Worm (Caenorhabditis elegans) whole organism, young adult: ENCODE data around the gene ugt-12.

Experiments used
- B0019.2 ChIP-seq: fragments of 200-800 bp; sonication (Bioruptor generic); conservative IDR thresholded peaks from 2 replicates; pipeline ENCODE4 v1.3.6; 2022; ENCODE audit warnings: missing genetic modification reagents, missing genetic modification characterization, missing compliant biosample characterization
- C06A6.2 ChIP-seq: fragments of 200-800 bp; sonication (Bioruptor generic); conservative IDR thresholded peaks from 2 replicates; pipeline ENCODE4 v1.3.6; 2022; ENCODE audit warnings: missing genetic modification characterization, missing compliant biosample characterization
- F23B12.7 ChIP-seq: sonication (generic microtip); optimal IDR thresholded peaks from 2 replicates; lab custom pipeline; 2017; ENCODE audit warnings: missing genetic modification characterization, mild to moderate bottlenecking, missing compliant biosample characterization, antibody characterized with exemption, moderate library complexity; ENCODE audit not compliant: insufficient read depth
- F39B2.1 ChIP-seq: fragments of 200-800 bp; sonication (Bioruptor generic); IDR thresholded peaks from 2 replicates; pipeline ENCODE4 v1.3.6; 2022; ENCODE audit warnings: missing genetic modification reagents, missing genetic modification characterization, missing compliant biosample characterization
- F57A8.1 ChIP-seq: fragments of 200-800 bp; sonication (Bioruptor generic); optimal IDR thresholded peaks from 2 replicates; lab custom pipeline; 2018; ENCODE audit warnings: mild to moderate bottlenecking, missing genetic modification characterization, moderate library complexity, missing compliant biosample characterization
- K11D2.4 ChIP-seq: fragments of 200-800 bp; sonication (Bioruptor generic); IDR thresholded peaks from 2 replicates; pipeline ENCODE4 v1.3.6; 2022; ENCODE audit warnings: missing genetic modification reagents, missing genetic modification characterization, missing compliant biosample characterization
- Y53G8AR.9 ChIP-seq: fragments of 200-800 bp; sonication (Bioruptor generic); conservative IDR thresholded peaks from 2 replicates; pipeline ENCODE4 v1.3.6; 2022; ENCODE audit warnings: missing genetic modification reagents, missing genetic modification characterization, missing compliant biosample characterization
- ama-1 ChIP-seq, 3 experiments: fragments of 150-350 bp in 1 of 3; sonication (generic microtip) in 2 of 3; optimal IDR thresholded peaks; 2 replicates each; lab custom pipeline; 2014 to 2018; ENCODE audit warnings: missing biosample characterization in 2 of 3, missing genetic modification characterization in 2 of 3, missing genetic modification reagents in 2 of 3
- aptf-2 ChIP-seq: fragments of 200-800 bp; sonication (Bioruptor generic); conservative IDR thresholded peaks from 2 replicates; pipeline ENCODE4 v1.3.6; 2022; ENCODE audit warnings: missing genetic modification reagents, missing genetic modification characterization, missing compliant biosample characterization
- aptf-3 ChIP-seq: fragments of 200-800 bp; sonication (Bioruptor generic); IDR thresholded peaks from 2 replicates; pipeline ENCODE4 v1.3.6; 2022; ENCODE audit warnings: missing genetic modification characterization, missing compliant biosample characterization
- atf-7 ChIP-seq: sonication (generic microtip); optimal IDR thresholded peaks from 2 replicates; lab custom pipeline; 2017; ENCODE audit warnings: mild to moderate bottlenecking, missing genetic modification characterization, missing compliant biosample characterization
- cebp-1 ChIP-seq, 2 experiments: fragments of 200-800 bp in 1 of 2; sonication (Bioruptor generic) in 1 of 2; sonication (generic microtip) in 1 of 2; IDR thresholded peaks in 1 of 2; optimal IDR thresholded peaks in 1 of 2; 2 replicates each; pipeline versions ENCODE4 v1.3.6 to Lab custom; 2017 to 2022; ENCODE audit warnings: missing compliant biosample characterization in 2 of 2, missing genetic modification characterization in 2 of 2, mild to moderate bottlenecking in 1 of 2, missing genetic modification reagents in 1 of 2, moderate library complexity in 1 of 2
- ceh-100 ChIP-seq: fragments of 200-800 bp; sonication (Bioruptor generic); IDR thresholded peaks from 2 replicates; pipeline ENCODE4 v1.3.6; 2022; ENCODE audit warnings: missing genetic modification reagents, missing genetic modification characterization, missing compliant biosample characterization
- chd-7 ChIP-seq: sonication (generic microtip); optimal IDR thresholded peaks from 2 replicates; lab custom pipeline; 2016; ENCODE audit warnings: mild to moderate bottlenecking, missing genetic modification characterization, moderate library complexity, missing compliant biosample characterization
- dpff-1 ChIP-seq: sonication (generic microtip); optimal IDR thresholded peaks from 2 replicates; lab custom pipeline; 2017; ENCODE audit warnings: mild to moderate bottlenecking, missing genetic modification characterization, missing compliant biosample characterization
- egl-18 ChIP-seq: fragments of 200-800 bp; sonication (Bioruptor generic); IDR thresholded peaks from 2 replicates; pipeline ENCODE4 v1.3.6; 2022; ENCODE audit warnings: missing genetic modification reagents, missing genetic modification characterization, missing compliant biosample characterization
- egl-44 ChIP-seq: fragments of 200-800 bp; sonication (Bioruptor generic); IDR thresholded peaks from 2 replicates; pipeline ENCODE4 v1.3.6; 2022; ENCODE audit warnings: missing genetic modification reagents, missing genetic modification characterization, missing compliant biosample characterization
- ekl-4 ChIP-seq: fragments of 200-800 bp; sonication (Bioruptor generic); IDR thresholded peaks from 2 replicates; pipeline ENCODE4 v1.3.6; 2022; ENCODE audit warnings: missing genetic modification reagents, missing genetic modification characterization, missing compliant biosample characterization
- ets-4 ChIP-seq: fragments of 200-800 bp; sonication (Bioruptor generic); optimal IDR thresholded peaks from 2 replicates; lab custom pipeline; 2018; ENCODE audit warnings: mild to moderate bottlenecking, missing genetic modification characterization, missing compliant biosample characterization
- fkh-3 ChIP-seq: sonication (generic microtip); optimal IDR thresholded peaks from 2 replicates; lab custom pipeline; 2016; ENCODE audit warnings: mild to moderate bottlenecking, missing genetic modification characterization, missing compliant biosample characterization
- gei-17 ChIP-seq: fragments of 200-800 bp; sonication (Bioruptor generic); optimal IDR thresholded peaks from 2 replicates; lab custom pipeline; 2018; ENCODE audit warnings: mild to moderate bottlenecking, missing genetic modification characterization, missing compliant biosample characterization
- him-1 ChIP-seq: sonication (generic microtip); optimal IDR thresholded peaks from 2 replicates; lab custom pipeline; 2016; ENCODE audit warnings: missing genotype, missing genetic modification reagents, missing genetic modification characterization, missing compliant biosample characterization
- hlh-12 ChIP-seq: sonication (generic microtip); optimal IDR thresholded peaks from 2 replicates; lab custom pipeline; 2016; ENCODE audit warnings: missing genetic modification characterization, missing compliant biosample characterization
- hlh-26 ChIP-seq: fragments of 200-800 bp; sonication (Bioruptor generic); conservative IDR thresholded peaks from 2 replicates; pipeline ENCODE4 v1.3.6; 2022; ENCODE audit warnings: missing genetic modification reagents, missing genetic modification characterization, missing compliant biosample characterization
- lin-35 ChIP-seq, 3 experiments: fragments of 150-350 bp in 2 of 3; sonication (generic microtip) in 1 of 3; optimal IDR thresholded peaks; 2 replicates each; lab custom pipeline; 2014 to 2018; ENCODE audit warnings: missing biosample characterization in 3 of 3, missing genetic modification characterization in 3 of 3, missing genetic modification reagents in 3 of 3
- lin-40 ChIP-seq: sonication (generic microtip); optimal IDR thresholded peaks from 2 replicates; lab custom pipeline; 2016; ENCODE audit warnings: missing genetic modification characterization, mild to moderate bottlenecking, missing compliant biosample characterization, missing genotype, missing genetic modification reagents
- lin-54 ChIP-seq: fragments of 200-800 bp; sonication (Bioruptor generic); optimal IDR thresholded peaks from 2 replicates; lab custom pipeline; 2018; ENCODE audit warnings: mild to moderate bottlenecking, missing genetic modification characterization, missing compliant biosample characterization
- lsl-1 ChIP-seq: fragments of 200-800 bp; sonication (Bioruptor generic); optimal IDR thresholded peaks from 2 replicates; lab custom pipeline; 2018; ENCODE audit warnings: mild to moderate bottlenecking, missing genetic modification characterization, moderate library complexity, missing compliant biosample characterization
- lsy-27 ChIP-seq: sonication (generic microtip); optimal IDR thresholded peaks from 2 replicates; lab custom pipeline; 2017; ENCODE audit warnings: missing genetic modification characterization, mild to moderate bottlenecking, missing compliant biosample characterization, antibody characterized with exemption, missing genotype, borderline replicate concordance; ENCODE audit not compliant: insufficient read depth
- madf-3 ChIP-seq: fragments of 200-800 bp; sonication (Bioruptor generic); IDR thresholded peaks from 2 replicates; pipeline ENCODE4 v1.3.6; 2022; ENCODE audit warnings: missing genetic modification reagents, missing genetic modification characterization, missing compliant biosample characterization
- mcd-1 ChIP-seq: fragments of 200-800 bp; sonication (Bioruptor generic); IDR thresholded peaks from 2 replicates; pipeline ENCODE4 v1.3.6; 2022; ENCODE audit warnings: missing genetic modification reagents, missing genetic modification characterization, missing compliant biosample characterization
- nhr-90 ChIP-seq: sonication (generic microtip); optimal IDR thresholded peaks from 2 replicates; lab custom pipeline; 2016; ENCODE audit warnings: missing genotype, mild to moderate bottlenecking, missing genetic modification characterization, missing compliant biosample characterization
- repo-1 ChIP-seq: sonication (generic microtip); optimal IDR thresholded peaks from 2 replicates; lab custom pipeline; 2017; ENCODE audit warnings: mild to moderate bottlenecking, missing genetic modification characterization, missing compliant biosample characterization
- sea-2 ChIP-seq: fragments of 200-800 bp; sonication (Bioruptor generic); IDR thresholded peaks from 2 replicates; pipeline ENCODE4 v1.3.6; 2022; ENCODE audit warnings: missing genetic modification characterization, missing compliant biosample characterization
- snpc-1.3 ChIP-seq: sonication (generic microtip); optimal IDR thresholded peaks from 2 replicates; lab custom pipeline; 2017; ENCODE audit warnings: missing genetic modification characterization, mild to moderate bottlenecking, missing compliant biosample characterization, antibody characterized with exemption, moderate library complexity, missing genotype, missing genetic modification reagents; ENCODE audit not compliant: insufficient read depth
- somi-1 ChIP-seq: fragments of 200-800 bp; sonication (Bioruptor generic); optimal IDR thresholded peaks from 2 replicates; lab custom pipeline; 2018; ENCODE audit warnings: mild to moderate bottlenecking, missing genetic modification characterization, missing compliant biosample characterization
- tlf-1 ChIP-seq: fragments of 200-800 bp; sonication (Bioruptor generic); optimal IDR thresholded peaks from 2 replicates; lab custom pipeline; 2018; ENCODE audit warnings: mild to moderate bottlenecking, missing genetic modification characterization, missing compliant biosample characterization
- unc-62 ChIP-seq: fragments of 150-350 bp; optimal IDR thresholded peaks from 2 replicates; lab custom pipeline; 2014; ENCODE audit warnings: missing biosample characterization, missing genetic modification reagents, missing genetic modification characterization
- zim-3 ChIP-seq: sonication (generic microtip); optimal IDR thresholded peaks from 2 replicates; lab custom pipeline; 2017; ENCODE audit warnings: mild to moderate bottlenecking, missing genetic modification characterization, moderate library complexity, missing compliant biosample characterization
- ztf-18 ChIP-seq: sonication (generic microtip); optimal IDR thresholded peaks from 2 replicates; lab custom pipeline; 2016; ENCODE audit warnings: missing genotype, mild to moderate bottlenecking, missing genetic modification characterization, missing compliant biosample characterization
- ztf-26 ChIP-seq: sonication (generic microtip); optimal IDR thresholded peaks from 2 replicates; lab custom pipeline; 2017; ENCODE audit warnings: missing genetic modification characterization, missing compliant biosample characterization
- ztf-28 ChIP-seq: fragments of 200-800 bp; sonication (Bioruptor generic); IDR thresholded peaks from 2 replicates; pipeline ENCODE4 v1.3.6; 2022; ENCODE audit warnings: missing genetic modification reagents, missing genetic modification characterization, missing compliant biosample characterization

Gene ugt-12

ce11 chrV:4879251-4879650 is 10.2 kb downstream of the ugt-12 start, which contains the start of gene T19H12.15:
Gene T19H12.15 (minus strand): TSS chrV:4879351.
- TF ChIP-seq gei-17 (GFP tag; lab: Kevin White, UChicago): no peak
- no peak for TF ChIP-seq ztf-28
- TF ChIP-seq sea-2: no peak
- no peak for TF ChIP-seq ets-4 (GFP tag; lab: Kevin White, UChicago)
- no peak for TF ChIP-seq lin-40 (tag; lab: Kevin White, UChicago)
- no peak for TF ChIP-seq unc-62 (GFP tag; lab: Kevin White, UChicago)
- TF ChIP-seq K11D2.4 (GFP tag; lab: Robert Waterston, UW): no peak
- TF ChIP-seq lsy-27 (tag; lab: Kevin White, UChicago): no peak
- no peak for TF ChIP-seq egl-44 (GFP tag; lab: Robert Waterston, UW)
- no peak for TF ChIP-seq him-1 (tag; lab: Kevin White, UChicago)
- TF ChIP-seq Y53G8AR.9 (GFP tag; lab: Robert Waterston, UW): no peak
- no peak for TF ChIP-seq tlf-1
- no peak for TF ChIP-seq ztf-26
- TF ChIP-seq ztf-18: no peak
- no peak for TF ChIP-seq lin-54

ce11 chrV:4877587-4877986 is 11.8 kb downstream of the ugt-12 start, which contains the start of gene T19H12.6:
Gene T19H12.6 (minus strand): TSS chrV:4877687.
- TF ChIP-seq repo-1 (tag; lab: Kevin White, UChicago): no peak
- TF ChIP-seq lin-54: no peak
- no peak for TF ChIP-seq chd-7

ce11 chrV:4871992-4872391 is 17.4 kb downstream of the ugt-12 start, which contains the start of gene srd-33:
Gene srd-33 (plus strand): TSS chrV:4872292.
- no peak for TF ChIP-seq egl-18 (GFP tag; lab: Robert Waterston, UW)
- no peak for TF ChIP-seq unc-62 (GFP tag; lab: Kevin White, UChicago)
- TF ChIP-seq dpff-1 (tag; lab: Kevin White, UChicago): no peak
- no peak for TF ChIP-seq aptf-3
- TF ChIP-seq lsl-1 (GFP tag; lab: Kevin White, UChicago): no peak
- TF ChIP-seq lin-35 (GFP tag; optimal IDR thresholded peaks at IDR 0.05; lab: Kevin White, UChicago): no peak
- no peak for TF ChIP-seq F57A8.1 (GFP tag; lab: Kevin White, UChicago)
- no peak for TF ChIP-seq sea-2
- no peak for TF ChIP-seq madf-3 (GFP tag; lab: Robert Waterston, UW)
- no peak for TF ChIP-seq aptf-2
- no peak for TF ChIP-seq atf-7
- TF ChIP-seq F23B12.7 (tag; lab: Kevin White, UChicago): no peak
- TF ChIP-seq zim-3 (tag; lab: Kevin White, UChicago): no peak
- TF ChIP-seq nhr-90: no peak
- no peak for TF ChIP-seq hlh-26 (GFP tag; lab: Robert Waterston, UW)
- no peak for TF ChIP-seq mcd-1 (GFP tag; lab: Robert Waterston, UW)

- TF ChIP-seq snpc-1.3 (no peak), ama-1 (optimal IDR thresholded peaks at IDR 0.05; lab: Kevin White, UChicago) (no peak), ama-1 (GFP tag; optimal IDR thresholded peaks at IDR 0.05; lab: Kevin White, UChicago) (no peak), ekl-4 (GFP tag; lab: Robert Waterston, UW) (no peak), fkh-3 (no peak), hlh-12 (no peak), C06A6.2 (no peak), F39B2.1 (no peak), ceh-100 (GFP tag; lab: Robert Waterston, UW) (no peak), lin-40 (tag; lab: Kevin White, UChicago) (no peak), somi-1 (GFP tag; lab: Kevin White, UChicago) (no peak), cebp-1 (GFP tag; IDR thresholded peaks at IDR 0.05; lab: Robert Waterston, UW) (no peak), cebp-1 (tag; optimal IDR thresholded peaks at IDR 0.05; lab: Kevin White, UChicago) (no peak), B0019.2 (GFP tag; lab: Robert Waterston, UW) (no peak), him-1 (tag; lab: Kevin White, UChicago) (no peak), Y53G8AR.9 (GFP tag; lab: Robert Waterston, UW) (no peak)
Observed at ce11 chrV:4870627-4871026, 18.8 kb downstream of the ugt-12 start.
